Fruit fly (Drosophila melanogaster) whole organism, larva: Measurements from ENCODE around the gene Acph-1.

Experiments used
- noc ChIP-seq: fragments of 200-800 bp; sonication (Bioruptor generic); optimal IDR thresholded peaks from 3 replicates; lab custom pipeline; 2019; ENCODE audit warnings: missing biosample characterization, mild to moderate bottlenecking, missing genetic modification characterization, moderate library complexity

Acph-1 gene

dm6 chr3R:30012602-30013489 lies 19.6 kb upstream of the Acph-1 start:
- TF ChIP-seq noc (tag; lab: Kevin White, UChicago) = peak; percentile 71

- TF ChIP-seq noc (tag; lab: Kevin White, UChicago) = no peak
Measured at dm6 chr3R:30009173-30009572, 16.0 kb upstream of the Acph-1 start, which contains the start of gene CG7912. CG7912 (minus strand) TSS chr3R:30009189.

- TF ChIP-seq noc (tag; lab: Kevin White, UChicago) = no peak
Measured at dm6 chr3R:30005332-30005979, 12.2 kb upstream of the Acph-1 start.

- TF ChIP-seq noc (tag; lab: Kevin White, UChicago) = peak; percentile 34
Measured at dm6 chr3R:30004648-30005047, 11.4 kb upstream of the Acph-1 start, which contains the start of the genes Nlp and Nph. Nlp (plus strand) TSS chr3R:30004785. Nph (minus strand) TSS chr3R:30004861.

dm6 chr3R:30000286-30000685 lies 7.1 kb upstream of the Acph-1 start, which contains the start of gene Tace:
Tace (plus strand) TSS chr3R:30000530.
- no peak for TF ChIP-seq noc (tag; lab: Kevin White, UChicago)

dm6 chr3R:29999495-29999894 lies 6.3 kb upstream of the Acph-1 start, which contains the start of gene CG34298:
CG34298 (plus strand) TSS chr3R:29999795.
- TF ChIP-seq noc (tag; lab: Kevin White, UChicago) = no peak

dm6 chr3R:29997607-29998236 lies 4.5 kb upstream of the Acph-1 start, which contains the start of the genes CG15525 and CG11504:
CG15525 (minus strand) TSS chr3R:29997676.
CG11504 (plus strand) TSS chr3R:29997900.
- no peak for TF ChIP-seq noc (tag; lab: Kevin White, UChicago)

- no peak for TF ChIP-seq noc (tag; lab: Kevin White, UChicago)
Measured at dm6 chr3R:29995035-29995434, 1.8 kb upstream of the Acph-1 start, which contains the start of the genes CG7903 and Sas-6. CG7903 (minus strand) TSS chr3R:29995231. Sas-6 (plus strand) TSS chr3R:29995357.

- TF ChIP-seq noc (tag; lab: Kevin White, UChicago) = no peak
Measured at dm6 chr3R:29990681-29991080, 2.5 kb downstream of the Acph-1 start.

dm6 chr3R:29985219-29985618 lies 8.0 kb downstream of the Acph-1 start:
- TF ChIP-seq noc (tag; lab: Kevin White, UChicago) = no peak

- TF ChIP-seq noc (tag; lab: Kevin White, UChicago) = no peak
Measured at dm6 chr3R:29983886-29984285, 9.3 kb downstream of the Acph-1 start.

dm6 chr3R:29983073-29983544 lies 10.1 kb downstream of the Acph-1 start, which contains the start of gene CG7896:
CG7896 (plus strand) TSS chr3R:29983426.
- TF ChIP-seq noc (tag; lab: Kevin White, UChicago) = peak; percentile 75

dm6 chr3R:29982027-29982426 lies 11.2 kb downstream of the Acph-1 start:
- TF ChIP-seq noc (tag; lab: Kevin White, UChicago) = no peak

- no peak for TF ChIP-seq noc (tag; lab: Kevin White, UChicago)
Measured at dm6 chr3R:29981479-29981878, 11.7 kb downstream of the Acph-1 start.

- no peak for TF ChIP-seq noc (tag; lab: Kevin White, UChicago)
Measured at dm6 chr3R:29978595-29978994, 14.6 kb downstream of the Acph-1 start.
